Fruit fly (Drosophila melanogaster): ENCODE data around the gene RpL7A.

DNA sequence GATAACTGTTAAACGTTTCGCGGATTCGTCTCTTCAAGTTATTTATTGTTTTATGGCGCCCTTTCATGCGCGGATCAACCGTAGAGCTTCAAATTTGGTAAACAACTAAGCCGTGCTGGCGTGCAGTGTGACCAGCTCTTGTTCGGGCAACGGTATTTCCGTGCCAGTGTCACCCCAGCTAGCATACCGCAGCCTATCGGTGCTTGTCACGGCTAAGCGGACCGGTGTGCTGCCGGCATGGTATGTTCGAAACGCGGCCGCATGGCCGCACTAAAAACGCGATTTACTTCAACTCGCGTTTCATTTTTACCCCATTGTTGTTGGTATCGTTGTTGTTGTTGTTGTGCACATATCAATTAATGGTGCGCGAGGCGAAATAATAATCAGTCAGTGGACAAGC, 8.9 kb downstream of the RpL7A start, which contains the start of the genes CG42340 and CG3918:
- TF ChIP-seq Crg-1 (GFP tag; optimal IDR thresholded peaks at IDR 0.05), result peak; percentile 25
- TF ChIP-seq kay (GFP tag; ENCODE audit: borderline replicate concordance), result no peak
- no peak for TF ChIP-seq CG11617 (GFP tag; optimal IDR thresholded peaks at IDR 0.05)
